Worm (Caenorhabditis elegans): ENCODE measurements around the gene F49C5.11.

Gene F49C5.11

ce11 chrII:12565851-12566250, 10.2 kb downstream of the F49C5.11 start, which contains the start of gene F49C5.7:
TSS of gene F49C5.7 (plus strand) at chrII:12566151.
- TF ChIP-seq elt-3 (tag; optimal IDR thresholded peaks at IDR 0.05) = no peak
- TF ChIP-seq C16A3.4 (tag; optimal IDR thresholded peaks at IDR 0.05) = no peak
- TF ChIP-seq unc-86 (tag; optimal IDR thresholded peaks at IDR 0.05) = no peak
- TF ChIP-seq nhr-11 (tag; optimal IDR thresholded peaks at IDR 0.05) = no peak
- TF ChIP-seq snu-23 (GFP tag; optimal IDR thresholded peaks at IDR 0.05) = no peak
- no peak for TF ChIP-seq pqm-1 (tag; optimal IDR thresholded peaks at IDR 0.05)
- TF ChIP-seq ceh-90 (tag; optimal IDR thresholded peaks at IDR 0.05) = no peak
- no peak for TF ChIP-seq nhr-12 (tag; optimal IDR thresholded peaks at IDR 0.05)
- TF ChIP-seq ceh-63 (GFP tag; optimal IDR thresholded peaks at IDR 0.05) = no peak

DNA sequence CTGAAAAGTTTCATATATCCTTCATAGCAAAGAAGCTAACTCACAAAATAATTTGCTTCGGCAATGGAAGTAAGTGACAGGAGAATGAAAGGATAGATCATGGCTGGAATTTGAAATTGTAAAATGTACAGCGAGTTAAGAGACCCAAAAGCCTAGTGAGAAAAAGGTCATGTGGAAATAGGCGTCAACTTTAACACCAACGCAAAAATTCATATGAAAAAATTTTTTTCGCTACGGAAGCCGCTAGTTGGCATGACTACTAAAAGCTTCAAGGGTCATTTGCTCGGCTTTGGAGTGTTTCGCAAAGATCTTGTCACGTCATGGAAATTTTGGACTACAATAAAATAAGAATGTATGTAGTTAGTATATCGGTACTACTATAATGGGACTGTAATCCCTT, 14.8 kb downstream of the F49C5.11 start, which contains the start of gene Y38E10A.1:
TSS of gene Y38E10A.1 (minus strand) at position 101 of the 400 bp plus-strand sequence.
- TF ChIP-seq ceh-8 (GFP tag; optimal IDR thresholded peaks at IDR 0.05) = no peak
- no peak for TF ChIP-seq zip-4 (GFP tag; optimal IDR thresholded peaks at IDR 0.05)
- no peak for TF ChIP-seq fos-1 (tag; optimal IDR thresholded peaks at IDR 0.05)
- TF ChIP-seq xbp-1 (tag; optimal IDR thresholded peaks at IDR 0.05) = no peak
- no peak for TF ChIP-seq egl-13 (tag; optimal IDR thresholded peaks at IDR 0.05)
- TF ChIP-seq ceh-88 (GFP tag; IDR thresholded peaks at IDR 0.05) = no peak
- TF ChIP-seq unc-30 (tag; optimal IDR thresholded peaks at IDR 0.05) = no peak
- no peak for TF ChIP-seq aly-2 (tag; optimal IDR thresholded peaks at IDR 0.05)
- TF ChIP-seq irx-1 (tag; optimal IDR thresholded peaks at IDR 0.05) = no peak
- no peak for TF ChIP-seq F16B12.6 (tag; optimal IDR thresholded peaks at IDR 0.05)
- TF ChIP-seq zag-1 (tag; optimal IDR thresholded peaks at IDR 0.05) = no peak
- TF ChIP-seq hlh-17 (GFP tag; optimal IDR thresholded peaks at IDR 0.05; ENCODE audit: borderline replicate concordance) = no peak
- no peak for TF ChIP-seq efl-3 (GFP tag; optimal IDR thresholded peaks at IDR 0.05)

ce11 chrII:12572760-12573159, 17.1 kb downstream of the F49C5.11 start, which contains the start of gene Y38E10A.35:
TSS of gene Y38E10A.35 (minus strand) at chrII:12572860.
- no peak for TF ChIP-seq C34B4.2 (tag; optimal IDR thresholded peaks at IDR 0.05)
- no peak for TF ChIP-seq hpl-2 (GFP tag; optimal IDR thresholded peaks at IDR 0.05)
- no peak for TF ChIP-seq ces-1 (GFP tag; optimal IDR thresholded peaks at IDR 0.05)
- TF ChIP-seq lin-35 (GFP tag; optimal IDR thresholded peaks at IDR 0.05) = no peak

ce11 chrII:12573541-12573940, 17.9 kb downstream of the F49C5.11 start, which contains the start of gene Y38E10A.2:
TSS of gene Y38E10A.2 (minus strand) at chrII:12573641.
- no peak for TF ChIP-seq skn-1 (tag; optimal IDR thresholded peaks at IDR 0.05)

DNA sequence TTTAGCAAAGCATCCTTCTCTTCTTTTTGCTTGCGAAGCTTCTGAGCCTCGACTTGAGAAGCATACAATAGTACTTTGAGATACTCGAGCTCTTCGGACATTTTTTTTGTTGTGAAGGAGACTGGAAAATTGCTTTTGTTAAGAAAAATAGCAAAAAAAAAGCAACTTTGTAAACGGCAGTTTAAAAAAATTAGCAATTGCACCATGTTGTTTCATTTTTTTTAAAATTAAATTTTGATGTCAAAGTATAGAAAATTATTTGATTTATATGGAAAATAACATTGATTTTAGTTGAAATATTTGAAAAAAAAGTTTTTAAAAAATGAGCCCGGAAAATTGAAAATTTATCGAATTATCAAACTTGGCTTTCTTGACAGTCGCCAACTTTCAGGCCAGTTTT, 19.0 kb downstream of the F49C5.11 start, which contains the start of gene Y38E10A.3:
TSS of gene Y38E10A.3 (minus strand) at position 101 of the 400 bp plus-strand sequence.
- TF ChIP-seq efl-1 (optimal IDR thresholded peaks at IDR 0.05) = no peak
- TF ChIP-seq efl-1 (GFP tag; optimal IDR thresholded peaks at IDR 0.05 in 1 of 2) = peak in 1 of 2 experiments; percentile 59
- TF ChIP-seq alr-1 (tag; optimal IDR thresholded peaks at IDR 0.05; ENCODE audit: borderline replicate concordance) = no peak

- TF ChIP-seq elt-2 (tag; optimal IDR thresholded peaks at IDR 0.05) = peak; percentile 72
- no peak for TF ChIP-seq lir-3 (tag; optimal IDR thresholded peaks at IDR 0.05; ENCODE audit: poor library complexity)
These were observed 22.1 kb downstream of the F49C5.11 start, which contains the start of gene clec-8 for ce11 chrII:12577754-12578153. TSS of gene clec-8 (minus strand) at chrII:12578061.

ce11 chrII:12580952-12581351, 25.3 kb downstream of the F49C5.11 start, which contains the start of gene clec-4:
TSS of gene clec-4 (minus strand) at chrII:12581113.
- TF ChIP-seq ceh-88 (GFP tag; IDR thresholded peaks at IDR 0.05) (no peak), fos-1 (tag; optimal IDR thresholded peaks at IDR 0.05) (no peak), sptf-1 (tag; optimal IDR thresholded peaks at IDR 0.05) (no peak), ets-5 (GFP tag; IDR thresholded peaks at IDR 0.05) (no peak), zag-1 (tag; optimal IDR thresholded peaks at IDR 0.05) (no peak), sup-37 (GFP tag; optimal IDR thresholded peaks at IDR 0.05) (no peak), lsy-2 (tag; optimal IDR thresholded peaks at IDR 0.05) (no peak), jun-1 (tag; optimal IDR thresholded peaks at IDR 0.05) (no peak), elt-3 (tag; optimal IDR thresholded peaks at IDR 0.05) (no peak), ztf-11 (tag; optimal IDR thresholded peaks at IDR 0.05) (no peak), lir-3 (tag; optimal IDR thresholded peaks at IDR 0.05; ENCODE audit: poor library complexity) (no peak), snpc-4 (tag; optimal IDR thresholded peaks at IDR 0.05) (no peak), nhr-20 (tag; optimal IDR thresholded peaks at IDR 0.05) (no peak), lin-14 (GFP tag; optimal IDR thresholded peaks at IDR 0.05) (no peak), nhr-90 (tag; optimal IDR thresholded peaks at IDR 0.05; ENCODE audit: poor library complexity) (no peak), unc-62 (GFP tag; optimal IDR thresholded peaks at IDR 0.05) (no peak)

Data from whole organism, L1 larva.